Worm (Caenorhabditis elegans): Measurements from ENCODE around the gene srab-13.

- TF ChIP-seq dve-1 (tag; optimal IDR thresholded peaks at IDR 0.05), result no peak
- no peak for TF ChIP-seq ama-1 (optimal IDR thresholded peaks at IDR 0.05)
- no peak for TF ChIP-seq mec-3 (tag; optimal IDR thresholded peaks at IDR 0.05; ENCODE audit: borderline replicate concordance)
- no peak for TF ChIP-seq lim-6 (tag; optimal IDR thresholded peaks at IDR 0.05)
- no peak for TF ChIP-seq C08G9.2 (tag; optimal IDR thresholded peaks at IDR 0.05)
- TF ChIP-seq npax-4 (tag; optimal IDR thresholded peaks at IDR 0.05), result no peak
- no peak for TF ChIP-seq madf-2 (tag; optimal IDR thresholded peaks at IDR 0.05)
- TF ChIP-seq F13H6.1 (tag; optimal IDR thresholded peaks at IDR 0.05), result no peak
- TF ChIP-seq fkh-10 (GFP tag; optimal IDR thresholded peaks at IDR 0.05), result no peak
- no peak for TF ChIP-seq hlh-15 (tag; optimal IDR thresholded peaks at IDR 0.05)
Observed at ce11 chrV:2021283-2021682, 6.4 kb downstream of the srab-13 start.

Measured in whole organism, late embryonic.